Fruit fly (Drosophila melanogaster) whole organism: ENCODE measurements around the gene Kots.

ENCODE experiments used
- EcR ChIP-seq, 2 experiments: fragments of >200 bp; optimal IDR thresholded peaks; 2 replicates each; lab custom pipeline; 2017; ENCODE audit warnings: missing biosample characterization in 2 of 2, missing genetic modification characterization in 2 of 2, missing genetic modification reagents in 2 of 2
- pan ChIP-seq: fragments of >200 bp; optimal IDR thresholded peaks from 2 replicates; lab custom pipeline; 2017
- usp ChIP-seq: fragments of >200 bp; optimal IDR thresholded peaks from 2 replicates; lab custom pipeline; 2017; ENCODE audit warnings: missing biosample characterization, missing genetic modification characterization, mixed read lengths

DNA sequence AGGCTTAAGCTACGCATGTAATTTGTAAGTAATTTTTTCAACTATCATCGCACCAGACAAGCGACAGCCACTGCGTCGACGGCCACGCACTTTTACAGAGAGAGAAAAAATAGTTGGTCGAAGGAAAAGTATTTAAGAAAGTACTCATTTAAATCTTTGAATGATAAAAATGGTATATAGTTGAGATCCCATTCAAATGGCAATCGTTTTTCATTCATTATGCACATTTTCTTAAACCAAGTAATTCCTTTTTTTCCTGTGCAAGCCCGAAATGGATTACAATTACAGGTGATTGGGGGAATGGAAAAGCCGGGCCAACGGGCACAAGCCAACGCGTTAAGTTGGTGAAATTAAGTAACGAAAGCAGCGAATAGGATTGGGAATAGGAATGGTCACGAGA is 11.7 kb downstream of the Kots start:
- TF ChIP-seq pan (lab: Kevin White, UChicago): no peak
- no peak for TF ChIP-seq usp (GFP tag; lab: Kevin White, UChicago)
- no peak for TF ChIP-seq EcR (GFP tag; optimal IDR thresholded peaks at IDR 0.05; lab: Kevin White, UChicago)
